Fruit fly (Drosophila melanogaster): ENCODE results near the gene Nuf2.

The Nuf2 gene

dm6 chr2L:7065687-7066086 lies at the start of gene Nuf2:
Nuf2 (minus strand) TSS chr2L:7065837.
- no peak for TF ChIP-seq Myc (optimal IDR thresholded peaks at IDR 0.05)
- no peak for TF ChIP-seq h (optimal IDR thresholded peaks at IDR 0.05)
- no peak for TF ChIP-seq ttk (optimal IDR thresholded peaks at IDR 0.05)
- TF ChIP-seq insv (optimal IDR thresholded peaks at IDR 0.05) = no peak

- TF ChIP-seq h (optimal IDR thresholded peaks at IDR 0.05) (no peak), ttk (optimal IDR thresholded peaks at IDR 0.05) (no peak)
Observed at dm6 chr2L:7114159-7114558, 48.5 kb upstream of the Nuf2 start.

dm6 chr2L:7110318-7110717 lies 44.7 kb upstream of the Nuf2 start:
- TF ChIP-seq psq (optimal IDR thresholded peaks at IDR 0.05) (no peak), insv (optimal IDR thresholded peaks at IDR 0.05) (no peak), ttk (optimal IDR thresholded peaks at IDR 0.05) (no peak), h (optimal IDR thresholded peaks at IDR 0.05) (no peak), Myc (optimal IDR thresholded peaks at IDR 0.05) (no peak), Sin3A (optimal IDR thresholded peaks at IDR 0.05) (no peak)

- TF ChIP-seq h (optimal IDR thresholded peaks at IDR 0.05) = no peak
- TF ChIP-seq psq (optimal IDR thresholded peaks at IDR 0.05) = no peak
- TF ChIP-seq ttk (optimal IDR thresholded peaks at IDR 0.05) = no peak
- TF ChIP-seq Myc (optimal IDR thresholded peaks at IDR 0.05) = no peak
- TF ChIP-seq Sin3A (optimal IDR thresholded peaks at IDR 0.05) = no peak
- TF ChIP-seq insv (optimal IDR thresholded peaks at IDR 0.05) = no peak
Observed at dm6 chr2L:7107890-7108289, 42.3 kb upstream of the Nuf2 start.

- TF ChIP-seq h (optimal IDR thresholded peaks at IDR 0.05) = no peak
- no peak for TF ChIP-seq Myc (optimal IDR thresholded peaks at IDR 0.05)
- no peak for TF ChIP-seq psq (optimal IDR thresholded peaks at IDR 0.05)
- TF ChIP-seq Sin3A (optimal IDR thresholded peaks at IDR 0.05) = no peak
- no peak for TF ChIP-seq ttk (optimal IDR thresholded peaks at IDR 0.05)
- TF ChIP-seq insv (optimal IDR thresholded peaks at IDR 0.05) = no peak
Observed at dm6 chr2L:7106289-7106961, 40.8 kb upstream of the Nuf2 start.

dm6 chr2L:7104195-7104971 lies 38.7 kb upstream of the Nuf2 start:
- TF ChIP-seq ttk (optimal IDR thresholded peaks at IDR 0.05) (no peak), Myc (optimal IDR thresholded peaks at IDR 0.05) (no peak), insv (optimal IDR thresholded peaks at IDR 0.05) (no peak), psq (optimal IDR thresholded peaks at IDR 0.05) (no peak), h (optimal IDR thresholded peaks at IDR 0.05) (no peak), Sin3A (optimal IDR thresholded peaks at IDR 0.05) (no peak)

dm6 chr2L:7100830-7101229 lies 35.2 kb upstream of the Nuf2 start:
- TF ChIP-seq h (optimal IDR thresholded peaks at IDR 0.05) = no peak
- no peak for TF ChIP-seq psq (optimal IDR thresholded peaks at IDR 0.05)
- TF ChIP-seq Sin3A (optimal IDR thresholded peaks at IDR 0.05) = no peak
- TF ChIP-seq Myc (optimal IDR thresholded peaks at IDR 0.05) = no peak

dm6 chr2L:7097386-7097785 lies 31.7 kb upstream of the Nuf2 start:
- no peak for TF ChIP-seq Sin3A (optimal IDR thresholded peaks at IDR 0.05)
- no peak for TF ChIP-seq psq (optimal IDR thresholded peaks at IDR 0.05)
- TF ChIP-seq h (optimal IDR thresholded peaks at IDR 0.05) = no peak
- no peak for TF ChIP-seq ttk (optimal IDR thresholded peaks at IDR 0.05)
- TF ChIP-seq insv (optimal IDR thresholded peaks at IDR 0.05) = no peak
- TF ChIP-seq Myc (optimal IDR thresholded peaks at IDR 0.05) = no peak

dm6 chr2L:7094303-7094702 lies 28.7 kb upstream of the Nuf2 start:
- TF ChIP-seq ttk (optimal IDR thresholded peaks at IDR 0.05) (no peak), h (optimal IDR thresholded peaks at IDR 0.05) (no peak), Sin3A (optimal IDR thresholded peaks at IDR 0.05) (no peak), Myc (optimal IDR thresholded peaks at IDR 0.05) (no peak), insv (optimal IDR thresholded peaks at IDR 0.05) (no peak), psq (optimal IDR thresholded peaks at IDR 0.05) (no peak)

dm6 chr2L:7090922-7091321 lies 25.3 kb upstream of the Nuf2 start:
- TF ChIP-seq Sin3A (optimal IDR thresholded peaks at IDR 0.05) = no peak
- no peak for TF ChIP-seq insv (optimal IDR thresholded peaks at IDR 0.05)
- TF ChIP-seq h (optimal IDR thresholded peaks at IDR 0.05) = no peak
- no peak for TF ChIP-seq ttk (optimal IDR thresholded peaks at IDR 0.05)
- no peak for TF ChIP-seq Myc (optimal IDR thresholded peaks at IDR 0.05)
- no peak for TF ChIP-seq psq (optimal IDR thresholded peaks at IDR 0.05)

dm6 chr2L:7084410-7084809 lies 18.8 kb upstream of the Nuf2 start, which contains the start of gene Pvf2:
Pvf2 (minus strand) TSS chr2L:7084635.
- TF ChIP-seq insv (optimal IDR thresholded peaks at IDR 0.05) (no peak), ttk (optimal IDR thresholded peaks at IDR 0.05) (no peak), psq (optimal IDR thresholded peaks at IDR 0.05) (no peak), Sin3A (optimal IDR thresholded peaks at IDR 0.05) (no peak), Myc (optimal IDR thresholded peaks at IDR 0.05) (no peak)

dm6 chr2L:7082203-7082602 lies 16.6 kb upstream of the Nuf2 start:
- TF ChIP-seq Sin3A (optimal IDR thresholded peaks at IDR 0.05) (no peak), psq (optimal IDR thresholded peaks at IDR 0.05) (no peak), h (optimal IDR thresholded peaks at IDR 0.05) (no peak), ttk (optimal IDR thresholded peaks at IDR 0.05) (no peak), insv (optimal IDR thresholded peaks at IDR 0.05) (no peak), Myc (optimal IDR thresholded peaks at IDR 0.05) (no peak)

- TF ChIP-seq psq (optimal IDR thresholded peaks at IDR 0.05) (no peak), Myc (optimal IDR thresholded peaks at IDR 0.05) (no peak), h (optimal IDR thresholded peaks at IDR 0.05) (no peak), Sin3A (optimal IDR thresholded peaks at IDR 0.05) (no peak), insv (optimal IDR thresholded peaks at IDR 0.05) (no peak), ttk (optimal IDR thresholded peaks at IDR 0.05) (no peak)
Observed at dm6 chr2L:7081307-7081706, 15.7 kb upstream of the Nuf2 start.
